Worm (Caenorhabditis elegans): ENCODE measurements around the gene puf-3.
"Not testable (repeated sequence)": the region's sequence is repeated elsewhere in the genome, so short reads cannot be mapped to it uniquely, and the experiment has no call there.

puf-3 gene

DNA sequence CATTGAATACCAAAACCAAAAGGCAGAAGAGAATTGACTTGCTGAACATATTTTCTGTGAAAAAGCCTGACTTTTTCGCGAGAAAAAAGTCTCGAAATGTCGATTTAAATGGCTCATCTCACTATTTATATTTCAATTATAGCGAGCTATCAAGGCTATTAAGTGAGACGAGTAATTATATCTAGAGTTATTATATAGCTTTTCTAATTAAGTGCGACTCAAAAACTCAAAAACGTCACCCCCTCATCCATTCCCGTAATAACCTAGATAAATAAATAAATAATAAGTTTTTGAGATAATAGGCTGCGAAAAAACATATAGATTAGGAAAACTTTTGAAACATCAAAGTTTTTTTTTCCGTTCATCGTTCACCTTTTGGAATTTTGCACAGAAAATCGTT, 6.3 kb downstream of the puf-3 start, which contains the start of gene nlp-17:
TSS of gene nlp-17 (minus strand) at position 101 of the 400 bp plus-strand sequence.
- TF ChIP-seq Y22D7AL.16 (tag; optimal IDR thresholded peaks at IDR 0.05) = no peak
- no peak for TF ChIP-seq mec-3 (tag; optimal IDR thresholded peaks at IDR 0.05; ENCODE audit: borderline replicate concordance)
- no peak for TF ChIP-seq ceh-30 (tag; optimal IDR thresholded peaks at IDR 0.05)
- TF ChIP-seq ceh-18 (tag; optimal IDR thresholded peaks at IDR 0.05) = no peak
- no peak for TF ChIP-seq F13H6.1 (tag; optimal IDR thresholded peaks at IDR 0.05)
- TF ChIP-seq hlh-8 (tag; optimal IDR thresholded peaks at IDR 0.05) = no peak
- TF ChIP-seq C38D4.7 (GFP tag; optimal IDR thresholded peaks at IDR 0.05) = no peak
- TF ChIP-seq npax-4 (tag; optimal IDR thresholded peaks at IDR 0.05) = no peak
- no peak for TF ChIP-seq ceh-31 (tag; optimal IDR thresholded peaks at IDR 0.05)
- TF ChIP-seq pax-1 (tag; optimal IDR thresholded peaks at IDR 0.05) = no peak
- TF ChIP-seq C08G9.2 (tag; optimal IDR thresholded peaks at IDR 0.05) = no peak
- TF ChIP-seq K09A11.1 (tag; optimal IDR thresholded peaks at IDR 0.05; ENCODE audit: insufficient read depth) = no peak
- TF ChIP-seq ceh-2 (tag; optimal IDR thresholded peaks at IDR 0.05) = no peak
- no peak for TF ChIP-seq fkh-10 (GFP tag; optimal IDR thresholded peaks at IDR 0.05)

DNA sequence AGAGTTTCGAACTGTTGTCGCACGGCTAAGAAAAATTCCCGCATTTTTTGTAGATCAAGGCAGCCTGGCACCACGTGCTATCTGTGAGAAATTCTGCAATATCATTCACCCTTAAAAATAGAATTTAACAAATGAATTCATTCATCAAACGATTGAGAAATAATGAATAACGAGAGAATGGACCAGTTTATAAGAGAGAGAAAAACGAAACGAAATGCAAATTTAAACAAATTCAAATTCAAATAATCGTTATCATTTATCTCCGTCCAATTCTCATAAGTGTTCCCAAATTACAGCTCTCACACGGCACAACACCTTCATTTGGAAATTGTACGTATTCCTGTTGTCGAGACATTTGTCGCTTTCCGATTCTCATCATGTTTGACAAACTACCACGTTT, 6.8 kb downstream of the puf-3 start, which contains the start of gene seld-1:
TSS of gene seld-1 (plus strand) at position 301 of the 400 bp plus-strand sequence.
- TF ChIP-seq Y22D7AL.16 (tag; optimal IDR thresholded peaks at IDR 0.05) = no peak
- no peak for TF ChIP-seq ceh-24 (tag; optimal IDR thresholded peaks at IDR 0.05)
- no peak for TF ChIP-seq ceh-48 (tag; optimal IDR thresholded peaks at IDR 0.05)
- TF ChIP-seq npax-4 (tag; optimal IDR thresholded peaks at IDR 0.05) = no peak
- TF ChIP-seq lim-6 (tag; optimal IDR thresholded peaks at IDR 0.05) = no peak
- TF ChIP-seq ceh-45 (GFP tag; IDR thresholded peaks at IDR 0.05) = no peak
- no peak for TF ChIP-seq ceh-19 (GFP tag; optimal IDR thresholded peaks at IDR 0.05)
- TF ChIP-seq zip-5 (tag; optimal IDR thresholded peaks at IDR 0.05) = no peak
- TF ChIP-seq C38D4.7 (GFP tag; optimal IDR thresholded peaks at IDR 0.05) = no peak
- TF ChIP-seq gmeb-2 (tag; optimal IDR thresholded peaks at IDR 0.05) = no peak

DNA sequence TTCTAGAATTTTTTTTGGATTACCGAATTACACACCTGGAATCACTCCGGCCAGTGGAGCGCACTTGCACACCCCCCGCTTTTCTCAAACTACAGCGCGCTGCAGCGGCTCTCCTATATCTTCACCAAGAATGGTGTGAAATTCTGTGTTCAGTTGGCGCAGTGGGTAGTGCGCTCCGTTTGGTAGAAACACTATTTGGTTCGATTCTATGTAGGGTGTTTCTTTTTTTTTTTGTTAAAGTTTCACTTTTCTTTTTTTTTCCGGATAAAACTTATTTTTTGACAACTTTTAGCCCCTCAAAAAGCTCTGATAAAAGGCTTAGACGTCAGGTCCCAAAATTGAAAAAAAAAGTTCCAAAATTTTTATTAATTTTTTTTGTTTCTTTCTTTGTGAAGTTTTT, 7.9 kb downstream of the puf-3 start:
- TF ChIP-seq unc-3 (GFP tag; conservative IDR thresholded peaks at IDR 0.05) = 0 out of 2 replicates have a peak, but pooled peaks have one; percentile 19
- not testable (repeated sequence) for TF ChIP-seq unc-3 (tag; optimal IDR thresholded peaks at IDR 0.05)

DNA sequence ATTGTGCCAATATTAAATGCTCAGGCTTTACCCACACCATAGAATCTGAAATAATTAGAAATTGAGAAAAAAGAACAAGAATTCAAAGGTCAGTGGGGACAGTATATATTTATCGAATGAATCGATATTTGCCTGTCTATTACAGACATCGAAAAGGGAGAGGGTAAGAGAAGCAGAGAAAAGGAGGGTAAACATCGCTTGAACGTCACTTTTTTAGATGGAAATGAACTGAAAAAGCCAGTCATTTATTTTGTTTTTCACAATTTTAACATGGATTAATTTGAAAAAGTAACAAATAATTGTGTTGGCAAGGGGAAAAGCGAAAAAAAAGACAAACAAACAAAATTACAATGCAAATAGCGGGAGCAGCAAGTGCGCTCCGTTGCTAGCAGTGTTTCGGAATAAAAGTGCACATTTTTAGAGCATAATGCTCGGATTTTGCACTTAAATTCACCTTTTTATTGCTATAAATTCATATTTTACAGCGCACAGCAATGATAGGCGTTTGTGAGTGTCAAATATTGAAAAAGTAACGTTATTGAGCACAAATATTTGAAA, 9.1 kb downstream of the puf-3 start, which contains the start of gene tbc-9:
TSS of gene tbc-9 (minus strand) at position 51 of the 558 bp plus-strand sequence.
- TF ChIP-seq sdc-2 (tag; optimal IDR thresholded peaks at IDR 0.05) (no peak), ceh-18 (tag; optimal IDR thresholded peaks at IDR 0.05) (no peak), ets-4 (tag; optimal IDR thresholded peaks at IDR 0.05) (no peak), lin-11 (tag; optimal IDR thresholded peaks at IDR 0.05) (no peak), npax-4 (tag; optimal IDR thresholded peaks at IDR 0.05) (no peak), Y22D7AL.16 (tag; optimal IDR thresholded peaks at IDR 0.05) (no peak), ceh-9 (tag; optimal IDR thresholded peaks at IDR 0.05) (no peak), ceh-6 (GFP tag; optimal IDR thresholded peaks at IDR 0.05) (no peak), K02D7.2 (tag; optimal IDR thresholded peaks at IDR 0.05) (no peak), fax-1 (tag; optimal IDR thresholded peaks at IDR 0.05) (no peak), ceh-30 (tag; optimal IDR thresholded peaks at IDR 0.05) (no peak), unc-3 (GFP tag; conservative IDR thresholded peaks at IDR 0.05) (no peak), unc-3 (tag; optimal IDR thresholded peaks at IDR 0.05) (no peak), hlh-15 (tag; optimal IDR thresholded peaks at IDR 0.05) (no peak), ceh-45 (GFP tag; IDR thresholded peaks at IDR 0.05) (no peak), T23F11.4 (GFP tag; optimal IDR thresholded peaks at IDR 0.05) (no peak)

DNA sequence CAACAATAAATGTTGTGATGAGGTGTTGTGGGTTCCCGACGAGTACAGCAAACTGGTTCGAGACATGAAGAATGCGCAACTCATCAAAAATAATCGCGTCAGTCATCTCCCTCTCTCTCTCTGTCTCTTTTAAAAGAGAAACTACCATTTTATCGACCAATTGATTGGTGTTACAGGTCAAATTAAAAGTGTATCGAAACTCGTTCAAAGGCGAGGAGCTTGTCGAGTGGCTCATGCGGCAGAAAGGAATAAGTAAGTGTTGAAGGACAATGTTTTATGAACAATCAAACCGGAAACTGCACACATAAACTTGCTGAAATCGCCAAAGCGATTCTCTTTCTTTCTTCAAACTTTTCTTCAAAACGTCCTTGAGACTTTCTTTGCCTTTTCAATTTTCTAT, 18.2 kb downstream of the puf-3 start:
- TF ChIP-seq lin-11 (tag; optimal IDR thresholded peaks at IDR 0.05) (no peak), ceh-24 (tag; optimal IDR thresholded peaks at IDR 0.05) (no peak), npax-4 (tag; optimal IDR thresholded peaks at IDR 0.05) (no peak), lim-6 (tag; optimal IDR thresholded peaks at IDR 0.05) (no peak), mec-3 (tag; optimal IDR thresholded peaks at IDR 0.05; ENCODE audit: borderline replicate concordance) (no peak), fkh-10 (GFP tag; optimal IDR thresholded peaks at IDR 0.05) (no peak), zip-5 (tag; optimal IDR thresholded peaks at IDR 0.05) (no peak), K02D7.2 (tag; optimal IDR thresholded peaks at IDR 0.05) (no peak), pha-4 (tag; optimal IDR thresholded peaks at IDR 0.05) (no peak), ceh-18 (tag; optimal IDR thresholded peaks at IDR 0.05) (no peak), nfya-1 (tag; optimal IDR thresholded peaks at IDR 0.05) (no peak), unc-55 (GFP tag; optimal IDR thresholded peaks at IDR 0.05) (no peak), ceh-22 (tag; optimal IDR thresholded peaks at IDR 0.05) (no peak), gmeb-2 (tag; optimal IDR thresholded peaks at IDR 0.05) (no peak), fkh-6 (tag; optimal IDR thresholded peaks at IDR 0.05) (no peak), dve-1 (tag; optimal IDR thresholded peaks at IDR 0.05) (no peak)

Data from whole organism, late embryonic.